Worm (Caenorhabditis elegans): ENCODE measurements around the gene gcy-20.

Gene gcy-20

DNA sequence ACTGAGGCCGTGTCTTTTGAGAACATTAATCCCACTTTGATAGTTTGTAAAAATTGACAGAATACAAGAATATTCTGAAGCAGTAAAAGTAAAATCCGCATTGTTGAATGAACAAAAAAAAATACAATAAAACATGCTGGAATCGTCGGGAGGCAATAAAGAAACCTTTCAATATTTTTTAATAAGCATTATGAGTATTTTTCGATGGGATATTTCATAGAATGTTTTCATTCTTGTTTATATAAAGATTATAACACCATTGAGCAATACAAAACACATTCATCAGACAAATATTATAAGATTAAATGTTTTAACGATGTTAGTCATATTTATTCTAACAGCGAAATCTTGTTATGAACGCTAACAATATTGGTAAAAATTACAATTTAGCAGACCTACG, at the start of gene gcy-20:
Gene gcy-20, minus strand, starts transcription at position 101 of the 400 bp plus-strand sequence.
- TF ChIP-seq tbx-2 (tag; optimal IDR thresholded peaks at IDR 0.05) = no peak
- no peak for TF ChIP-seq pqm-1 (tag; optimal IDR thresholded peaks at IDR 0.05)
- no peak for TF ChIP-seq daf-12 (tag; optimal IDR thresholded peaks at IDR 0.05)
- no peak for TF ChIP-seq egl-5 (tag; optimal IDR thresholded peaks at IDR 0.05)

DNA sequence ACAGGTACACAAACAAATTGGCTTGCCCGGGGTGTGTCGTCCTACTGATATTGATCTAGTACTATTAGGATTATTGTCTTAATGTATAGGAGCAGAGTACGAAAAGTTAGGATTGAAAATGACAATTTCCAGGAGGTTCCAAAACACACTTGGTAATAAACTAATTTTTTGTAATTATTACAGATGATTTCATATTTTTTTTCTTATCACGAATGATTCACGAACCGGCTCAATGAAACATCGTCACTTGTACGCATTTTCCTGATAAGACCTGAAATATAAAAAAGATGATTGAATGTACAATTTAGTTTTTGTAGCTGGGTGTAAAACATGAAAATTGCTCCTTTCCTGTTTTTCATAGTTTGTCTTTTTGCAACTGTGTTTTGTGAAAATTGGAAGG, 48.9 kb upstream of the gcy-20 start, which contains the start of the genes C31A11.13 and oac-6:
Gene C31A11.13, minus strand, starts transcription at position 113 of the 400 bp plus-strand sequence.
Gene oac-6, plus strand, starts transcription at position 279 of the 400 bp plus-strand sequence.
- TF ChIP-seq daf-12 (tag; optimal IDR thresholded peaks at IDR 0.05) (no peak), pqm-1 (tag; optimal IDR thresholded peaks at IDR 0.05) (peak; percentile 60), elt-2 (tag; optimal IDR thresholded peaks at IDR 0.05) (peak; percentile 58)

DNA sequence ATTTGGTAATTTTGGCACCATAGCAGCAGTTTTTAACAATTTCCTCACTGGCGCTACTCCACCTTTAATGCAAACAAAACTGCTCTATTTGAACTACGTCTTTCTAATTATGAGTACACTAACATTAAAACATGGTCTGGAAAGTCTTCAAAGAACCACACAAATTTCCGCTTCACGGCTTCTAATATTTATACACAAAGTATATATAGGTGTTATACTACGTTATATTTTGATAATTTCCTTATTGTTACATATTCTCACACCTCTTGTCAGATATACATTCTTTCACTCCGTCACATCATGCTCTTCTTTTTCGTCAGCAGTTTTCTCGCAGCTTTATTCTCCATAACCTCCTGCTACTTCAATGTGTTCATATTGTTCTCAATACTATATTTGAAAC, 46.7 kb upstream of the gcy-20 start, which contains the start of gene srbc-82:
Gene srbc-82, plus strand, starts transcription at position 301 of the 400 bp plus-strand sequence.
- TF ChIP-seq eor-1 (tag; optimal IDR thresholded peaks at IDR 0.05) (no peak), unc-39 (tag; optimal IDR thresholded peaks at IDR 0.05) (no peak), hmg-11 (tag; optimal IDR thresholded peaks at IDR 0.05) (no peak), egl-5 (tag; optimal IDR thresholded peaks at IDR 0.05) (no peak), lsy-12 (tag; optimal IDR thresholded peaks at IDR 0.05) (no peak), nhr-77 (tag; optimal IDR thresholded peaks at IDR 0.05) (no peak), nhr-25 (tag; optimal IDR thresholded peaks at IDR 0.05) (no peak), ceh-9 (tag; optimal IDR thresholded peaks at IDR 0.05) (no peak), nhr-28 (tag; optimal IDR thresholded peaks at IDR 0.05) (no peak)

DNA sequence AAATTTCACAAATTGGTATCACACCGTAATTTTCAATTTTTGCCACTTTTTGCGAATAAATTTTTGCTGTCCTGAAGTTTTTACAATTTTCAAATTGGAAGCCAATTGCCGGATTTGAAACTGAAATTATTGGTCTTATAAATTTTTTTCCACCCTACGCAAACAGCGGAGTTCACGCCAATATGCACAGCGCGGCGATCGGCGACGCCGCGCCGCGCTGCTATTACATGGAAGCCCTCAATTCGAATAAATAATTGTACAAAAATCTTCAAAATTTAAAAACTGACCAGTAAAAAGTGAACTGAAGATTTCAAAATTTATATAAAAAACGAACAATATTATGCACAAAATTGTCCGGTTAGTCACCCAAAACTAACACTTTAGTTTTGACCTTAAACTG, 46.2 kb upstream of the gcy-20 start:
- no peak for TF ChIP-seq ceh-9 (tag; optimal IDR thresholded peaks at IDR 0.05)
- no peak for TF ChIP-seq ama-1 (optimal IDR thresholded peaks at IDR 0.05)
- TF ChIP-seq elt-1 (tag; optimal IDR thresholded peaks at IDR 0.05) = no peak
- no peak for TF ChIP-seq hmg-11 (tag; optimal IDR thresholded peaks at IDR 0.05)
- TF ChIP-seq ceh-16 (tag; optimal IDR thresholded peaks at IDR 0.05) = no peak
- no peak for TF ChIP-seq nhr-76 (tag; optimal IDR thresholded peaks at IDR 0.05)
- no peak for TF ChIP-seq ztf-11 (tag; optimal IDR thresholded peaks at IDR 0.05)
- no peak for TF ChIP-seq snpc-4 (tag; optimal IDR thresholded peaks at IDR 0.05)
- TF ChIP-seq mdl-1 (tag; optimal IDR thresholded peaks at IDR 0.05) = no peak
- TF ChIP-seq lsy-12 (tag; optimal IDR thresholded peaks at IDR 0.05) = no peak
- TF ChIP-seq nhr-43 (tag; optimal IDR thresholded peaks at IDR 0.05; ENCODE audit: poor library complexity, severe bottlenecking) = no peak
- no peak for TF ChIP-seq fkh-10 (GFP tag; optimal IDR thresholded peaks at IDR 0.05)
- TF ChIP-seq pqm-1 (tag; optimal IDR thresholded peaks at IDR 0.05) = no peak

DNA sequence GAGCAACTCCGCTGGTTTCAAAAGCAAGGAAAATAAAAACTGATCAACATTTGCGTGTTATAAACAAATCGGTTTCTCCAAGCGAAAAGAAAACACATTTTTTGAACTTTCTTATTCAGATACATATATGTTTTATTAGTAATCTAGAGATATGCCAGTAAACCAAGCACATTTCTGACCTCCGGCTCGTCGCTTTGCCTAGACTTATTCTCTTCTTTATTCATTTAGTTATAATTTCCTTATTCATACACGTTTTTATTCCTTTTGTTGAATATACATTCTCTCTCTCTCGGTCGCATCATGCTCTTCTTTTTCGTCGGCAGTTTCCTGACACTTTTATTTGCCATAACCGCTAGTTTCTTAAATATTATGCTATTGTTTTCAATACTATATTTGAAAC, 45.1 kb upstream of the gcy-20 start, which contains the start of gene srbc-84:
Gene srbc-84, plus strand, starts transcription at position 301 of the 400 bp plus-strand sequence.
- no peak for TF ChIP-seq lsy-12 (tag; optimal IDR thresholded peaks at IDR 0.05)
- no peak for TF ChIP-seq nhr-25 (tag; optimal IDR thresholded peaks at IDR 0.05)
- TF ChIP-seq elt-3 (tag; optimal IDR thresholded peaks at IDR 0.05) = no peak
- TF ChIP-seq pha-4 (tag; optimal IDR thresholded peaks at IDR 0.05) = no peak
- no peak for TF ChIP-seq lin-15B (tag; optimal IDR thresholded peaks at IDR 0.05)
- TF ChIP-seq mml-1 (tag; optimal IDR thresholded peaks at IDR 0.05) = no peak
- no peak for TF ChIP-seq nhr-76 (tag; optimal IDR thresholded peaks at IDR 0.05)
- no peak for TF ChIP-seq ztf-11 (tag; optimal IDR thresholded peaks at IDR 0.05)
- TF ChIP-seq ceh-16 (tag; optimal IDR thresholded peaks at IDR 0.05) = no peak
- TF ChIP-seq fkh-2 (tag; optimal IDR thresholded peaks at IDR 0.05) = no peak
- TF ChIP-seq daf-12 (tag; optimal IDR thresholded peaks at IDR 0.05) = no peak
- TF ChIP-seq nhr-23 (tag; optimal IDR thresholded peaks at IDR 0.05) = no peak
- no peak for TF ChIP-seq nfya-1 (tag; optimal IDR thresholded peaks at IDR 0.05; ENCODE audit: insufficient read depth)
- no peak for TF ChIP-seq ceh-28 (tag; optimal IDR thresholded peaks at IDR 0.05)
- TF ChIP-seq nhr-11 (tag; optimal IDR thresholded peaks at IDR 0.05) = no peak
- no peak for TF ChIP-seq nhr-43 (tag; optimal IDR thresholded peaks at IDR 0.05; ENCODE audit: poor library complexity, severe bottlenecking)

- TF ChIP-seq ceh-82 (tag; optimal IDR thresholded peaks at IDR 0.05) = no peak
- TF ChIP-seq skn-1 (tag; optimal IDR thresholded peaks at IDR 0.05) = no peak
- no peak for TF ChIP-seq pqm-1 (tag; optimal IDR thresholded peaks at IDR 0.05)
- no peak for TF ChIP-seq nhr-25 (tag; optimal IDR thresholded peaks at IDR 0.05)
- no peak for TF ChIP-seq fkh-10 (GFP tag; optimal IDR thresholded peaks at IDR 0.05)
- TF ChIP-seq egl-5 (tag; optimal IDR thresholded peaks at IDR 0.05) = no peak
- TF ChIP-seq mml-1 (tag; optimal IDR thresholded peaks at IDR 0.05) = no peak
- no peak for TF ChIP-seq egl-27 (tag; optimal IDR thresholded peaks at IDR 0.05)
- TF ChIP-seq unc-39 (tag; optimal IDR thresholded peaks at IDR 0.05) = no peak
- TF ChIP-seq ceh-9 (tag; optimal IDR thresholded peaks at IDR 0.05) = no peak
- TF ChIP-seq nfya-1 (tag; optimal IDR thresholded peaks at IDR 0.05; ENCODE audit: insufficient read depth) = no peak
- no peak for TF ChIP-seq nhr-11 (tag; optimal IDR thresholded peaks at IDR 0.05)
Observed at ce11 chrV:16297070-16297469, 43.5 kb upstream of the gcy-20 start, which contains the start of gene srbc-83. TSS of gene srbc-83 (plus strand) at chrV:16297370.

Measured in whole organism, L3 larva.